Worm (Caenorhabditis elegans) whole organism, L3 larva: Measurements from ENCODE around the gene C54C6.11.

ENCODE experiments used
- R02D3.7 ChIP-seq: fragments of 150-350 bp; optimal IDR thresholded peaks from 2 replicates; lab custom pipeline; 2014; ENCODE audit warnings: missing biosample characterization, missing genetic modification characterization
- ZK546.5 ChIP-seq: sonication (generic microtip); optimal IDR thresholded peaks from 2 replicates; lab custom pipeline; 2017; ENCODE audit warnings: missing biosample characterization, missing genetic modification characterization
- aly-2 ChIP-seq: fragments of 150-350 bp; optimal IDR thresholded peaks from 2 replicates; lab custom pipeline; 2014; ENCODE audit warnings: missing biosample characterization, missing genetic modification characterization
- ceh-16 ChIP-seq: sonication (generic microtip); optimal IDR thresholded peaks from 2 replicates; lab custom pipeline; 2017; ENCODE audit warnings: missing biosample characterization, missing genetic modification characterization
- ceh-28 ChIP-seq: fragments of 150-350 bp; optimal IDR thresholded peaks from 2 replicates; lab custom pipeline; 2014; ENCODE audit warnings: missing biosample characterization, missing genetic modification reagents, missing genetic modification characterization
- daf-12 ChIP-seq: fragments of 150-350 bp; optimal IDR thresholded peaks from 2 replicates; lab custom pipeline; 2014; ENCODE audit warnings: missing biosample characterization, missing genetic modification reagents, missing genetic modification characterization
- egl-5 ChIP-seq: fragments of 150-350 bp; optimal IDR thresholded peaks from 2 replicates; lab custom pipeline; 2017; ENCODE audit warnings: missing biosample characterization, missing genetic modification reagents, missing genetic modification characterization, inconsistent platforms
- elt-2 ChIP-seq: sonication (generic microtip); optimal IDR thresholded peaks from 2 replicates; lab custom pipeline; 2016; ENCODE audit warnings: missing genetic modification reagents, mild to moderate bottlenecking, missing genetic modification characterization, missing compliant biosample characterization
- eor-1 ChIP-seq, 2 experiments: fragments of 150-350 bp; optimal IDR thresholded peaks; 2 replicates each; lab custom pipeline; 2014 to 2018; ENCODE audit warnings: missing biosample characterization in 2 of 2, missing genetic modification characterization in 2 of 2
- fkh-10 ChIP-seq: sonication (generic microtip); optimal IDR thresholded peaks from 2 replicates; lab custom pipeline; 2017; ENCODE audit warnings: missing biosample characterization, missing genetic modification reagents, missing genetic modification characterization
- fos-1 ChIP-seq: fragments of 150-350 bp; optimal IDR thresholded peaks from 2 replicates; lab custom pipeline; 2014; ENCODE audit warnings: missing biosample characterization, missing genetic modification characterization
- hmg-11 ChIP-seq: sonication (generic microtip); optimal IDR thresholded peaks from 2 replicates; lab custom pipeline; 2016; ENCODE audit warnings: missing genetic modification characterization, missing compliant biosample characterization
- jun-1 ChIP-seq: fragments of 150-350 bp; optimal IDR thresholded peaks from 2 replicates; lab custom pipeline; 2014; ENCODE audit warnings: missing biosample characterization, missing genetic modification reagents, missing genetic modification characterization
- lin-15B ChIP-seq: fragments of 150-350 bp; optimal IDR thresholded peaks from 2 replicates; lab custom pipeline; 2014; ENCODE audit warnings: missing biosample characterization, missing genetic modification characterization
- lin-39 ChIP-seq: fragments of 150-350 bp; optimal IDR thresholded peaks from 2 replicates; lab custom pipeline; 2018; ENCODE audit warnings: missing biosample characterization, missing genetic modification reagents, missing genetic modification characterization
- lsy-12 ChIP-seq: sonication (generic microtip); optimal IDR thresholded peaks from 2 replicates; lab custom pipeline; 2016; ENCODE audit warnings: mild to moderate bottlenecking, missing genetic modification characterization, missing compliant biosample characterization
- mdl-1 ChIP-seq: fragments of 150-350 bp; optimal IDR thresholded peaks from 2 replicates; lab custom pipeline; 2014; ENCODE audit warnings: missing biosample characterization, missing genetic modification characterization
- mml-1 ChIP-seq: fragments of 150-350 bp; sonication (generic microtip); optimal IDR thresholded peaks from 3 replicates; lab custom pipeline; 2014; ENCODE audit warnings: missing biosample characterization, missing genetic modification characterization
- nfya-1 ChIP-seq: sonication (generic microtip); optimal IDR thresholded peaks from 2 replicates; lab custom pipeline; 2017; ENCODE audit warnings: missing genetic modification characterization, mild to moderate bottlenecking, missing compliant biosample characterization, antibody characterized with exemption, moderate library complexity; ENCODE audit not compliant: insufficient read depth
- nhr-12 ChIP-seq: fragments of 150-350 bp; optimal IDR thresholded peaks from 2 replicates; lab custom pipeline; 2014; ENCODE audit warnings: missing biosample characterization, missing genetic modification characterization
- nhr-23 ChIP-seq: fragments of 150-350 bp; optimal IDR thresholded peaks from 2 replicates; lab custom pipeline; 2014; ENCODE audit warnings: missing biosample characterization, missing genetic modification reagents, missing genetic modification characterization
- nhr-237 ChIP-seq: fragments of 150-350 bp; optimal IDR thresholded peaks from 2 replicates; lab custom pipeline; 2014; ENCODE audit warnings: missing biosample characterization, missing genetic modification characterization
- nhr-25 ChIP-seq: sonication (generic microtip); optimal IDR thresholded peaks from 2 replicates; lab custom pipeline; 2017; ENCODE audit warnings: missing biosample characterization, missing genetic modification characterization
- nhr-28 ChIP-seq: fragments of 150-350 bp; optimal IDR thresholded peaks from 2 replicates; lab custom pipeline; 2014; ENCODE audit warnings: missing biosample characterization, missing genetic modification characterization
- nhr-76 ChIP-seq: fragments of 150-350 bp; sonication (generic microtip); optimal IDR thresholded peaks from 5 replicates; lab custom pipeline; 2014; ENCODE audit warnings: missing biosample characterization, missing genetic modification characterization
- nhr-77 ChIP-seq: fragments of 150-350 bp; optimal IDR thresholded peaks from 2 replicates; lab custom pipeline; 2014; ENCODE audit warnings: missing biosample characterization, missing genetic modification characterization
- pha-4 ChIP-seq: fragments of 150-350 bp; optimal IDR thresholded peaks from 2 replicates; lab custom pipeline; 2014; ENCODE audit warnings: missing biosample characterization, missing genetic modification reagents, missing genetic modification characterization
- pqm-1 ChIP-seq: fragments of 150-350 bp; optimal IDR thresholded peaks from 2 replicates; lab custom pipeline; 2017; ENCODE audit warnings: missing biosample characterization, missing genetic modification characterization, inconsistent platforms
- skn-1 ChIP-seq: fragments of 150-350 bp; optimal IDR thresholded peaks from 2 replicates; lab custom pipeline; 2014; ENCODE audit warnings: missing biosample characterization, missing genetic modification characterization
- snpc-4 ChIP-seq: fragments of 150-350 bp; optimal IDR thresholded peaks from 2 replicates; lab custom pipeline; 2014; ENCODE audit warnings: missing biosample characterization, missing genetic modification characterization
- tbx-2 ChIP-seq: sonication (generic microtip); optimal IDR thresholded peaks from 2 replicates; lab custom pipeline; 2016; ENCODE audit warnings: mild to moderate bottlenecking, missing genetic modification characterization, missing compliant biosample characterization
- unc-39 ChIP-seq: sonication (generic microtip); optimal IDR thresholded peaks from 4 replicates; lab custom pipeline; 2017; ENCODE audit warnings: missing biosample characterization, missing genetic modification characterization
- unc-62 ChIP-seq: fragments of 150-350 bp; sonication (generic microtip); optimal IDR thresholded peaks from 4 replicates; lab custom pipeline; 2014; ENCODE audit warnings: missing biosample characterization, missing genetic modification reagents, missing genetic modification characterization

Gene C54C6.11

ce11 chrIII:3509908-3510307 lies 38.2 kb upstream of the C54C6.11 start, which contains the start of the genes M01F1.4 and mrpl-35:
TSS of gene M01F1.4 (minus strand) at chrIII:3510033.
TSS of gene mrpl-35 (plus strand) at chrIII:3510237.
- TF ChIP-seq lin-15B (tag; lab: Kevin White, UChicago): peak; percentile 62
- TF ChIP-seq elt-2: peak; percentile 14
- no peak for TF ChIP-seq ZK546.5
- no peak for TF ChIP-seq nhr-76 (tag; lab: Kevin White, UChicago)
- peak; percentile 65 for TF ChIP-seq snpc-4
- peak; percentile 12 for TF ChIP-seq lin-39 (tag; lab: Kevin White, UChicago)
- TF ChIP-seq tbx-2 (tag; lab: Kevin White, UChicago): no peak
- TF ChIP-seq pha-4 (tag; lab: Kevin White, UChicago): peak; percentile 95
- TF ChIP-seq hmg-11: peak; percentile 45
- TF ChIP-seq skn-1 (tag; lab: Kevin White, UChicago): no peak
- peak; percentile 87 for TF ChIP-seq nfya-1 (tag; lab: Kevin White, UChicago)
- no peak for TF ChIP-seq R02D3.7
- peak; percentile 3 for TF ChIP-seq nhr-23 (tag; lab: Kevin White, UChicago)
- TF ChIP-seq, all 47 proteins: peak for 8

ce11 chrIII:3511808-3512207 lies 36.3 kb upstream of the C54C6.11 start:
- TF ChIP-seq egl-5 (tag; lab: Kevin White, UChicago) (no peak), pha-4 (tag; lab: Kevin White, UChicago) (no peak), nfya-1 (tag; lab: Kevin White, UChicago) (no peak), nhr-77 (no peak), lsy-12 (tag; lab: Kevin White, UChicago) (no peak)

- no peak for TF ChIP-seq snpc-4
- no peak for TF ChIP-seq nhr-28
- TF ChIP-seq egl-5 (tag; lab: Kevin White, UChicago): no peak
- no peak for TF ChIP-seq lin-39 (tag; lab: Kevin White, UChicago)
- peak; percentile 58 for TF ChIP-seq elt-2
- TF ChIP-seq mml-1: no peak
- TF ChIP-seq nhr-25 (tag; lab: Kevin White, UChicago): no peak
- TF ChIP-seq pqm-1: peak; percentile 58
- TF ChIP-seq lin-15B (tag; lab: Kevin White, UChicago): no peak
- TF ChIP-seq nhr-12 (tag; lab: Kevin White, UChicago): no peak
- TF ChIP-seq nhr-76 (tag; lab: Kevin White, UChicago): no peak
- peak; percentile 13 for TF ChIP-seq pha-4 (tag; lab: Kevin White, UChicago)
- TF ChIP-seq skn-1 (tag; lab: Kevin White, UChicago): no peak
- no peak for TF ChIP-seq aly-2 (tag; lab: Kevin White, UChicago)
- TF ChIP-seq tbx-2 (tag; lab: Kevin White, UChicago): no peak
- TF ChIP-seq unc-39 (tag; lab: Kevin White, UChicago): no peak
- TF ChIP-seq R02D3.7: no peak
Measured at ce11 chrIII:3519505-3519904, 28.6 kb upstream of the C54C6.11 start, which contains the start of gene hmit-1.3. TSS of gene hmit-1.3 (minus strand) at chrIII:3519607.

- no peak for TF ChIP-seq lin-15B (tag; lab: Kevin White, UChicago)
- TF ChIP-seq pqm-1: peak; percentile 95
- TF ChIP-seq unc-62 (GFP tag; lab: Kevin White, UChicago): no peak
- peak; percentile 7 for TF ChIP-seq jun-1
- TF ChIP-seq elt-2: peak; percentile 87
- TF ChIP-seq pha-4 (tag; lab: Kevin White, UChicago): peak; percentile 51
- no peak for TF ChIP-seq eor-1 (tag; optimal IDR thresholded peaks at IDR 0.05; lab: Kevin White, UChicago)
- TF ChIP-seq hmg-11: no peak
Measured at ce11 chrIII:3520417-3520816, 27.7 kb upstream of the C54C6.11 start.

ce11 chrIII:3523363-3523762 lies 24.8 kb upstream of the C54C6.11 start:
- TF ChIP-seq mml-1: no peak
- TF ChIP-seq fkh-10 (GFP tag; lab: Kevin White, UChicago): no peak
- TF ChIP-seq jun-1: no peak
- no peak for TF ChIP-seq ceh-28
- TF ChIP-seq nfya-1 (tag; lab: Kevin White, UChicago): no peak
- TF ChIP-seq mdl-1 (tag; lab: Kevin White, UChicago): no peak
- no peak for TF ChIP-seq nhr-28
- TF ChIP-seq daf-12: no peak
- TF ChIP-seq nhr-76 (tag; lab: Kevin White, UChicago): no peak
- no peak for TF ChIP-seq unc-62 (GFP tag; lab: Kevin White, UChicago)
- TF ChIP-seq aly-2 (tag; lab: Kevin White, UChicago): no peak
- TF ChIP-seq fos-1 (tag; lab: Kevin White, UChicago): no peak
- no peak for TF ChIP-seq ceh-16 (tag; lab: Kevin White, UChicago)
- TF ChIP-seq snpc-4: no peak
- no peak for TF ChIP-seq nhr-237
- TF ChIP-seq egl-5 (tag; lab: Kevin White, UChicago): no peak
- no peak for TF ChIP-seq nhr-77
